Fruit fly (Drosophila melanogaster) whole organism, embryonic: Measurements from ENCODE around the gene Tsen34.

Experiments used
- ATbp ChIP-seq: fragments of 200-800 bp; sonication (Bioruptor generic); optimal IDR thresholded peaks from 2 replicates; lab custom pipeline; 2017; ENCODE audit warnings: missing biosample characterization, mild to moderate bottlenecking, missing genetic modification characterization, missing genetic modification reagents
- Adf1 ChIP-seq: fragments of 200-800 bp; sonication (Bioruptor generic); IDR thresholded peaks from 2 replicates; pipeline ENCODE4 v1.3.6; 2022; ENCODE audit warnings: missing biosample characterization, missing genetic modification characterization
- Antp ChIP-seq: fragments of 200-800 bp; sonication (Bioruptor generic); optimal IDR thresholded peaks from 3 replicates; lab custom pipeline; 2016; ENCODE audit warnings: missing biosample characterization, missing genetic modification characterization
- CG10209 ChIP-seq: fragments of 200-800 bp; sonication (Bioruptor generic); optimal IDR thresholded peaks from 3 replicates; lab custom pipeline; 2017; ENCODE audit warnings: missing biosample characterization, mild to moderate bottlenecking, missing genetic modification characterization, missing genetic modification reagents
- CG11695 ChIP-seq: fragments of 200-800 bp; sonication (Bioruptor generic); IDR thresholded peaks from 3 replicates; pipeline ENCODE4 v1.3.6; 2022; ENCODE audit warnings: missing biosample characterization, missing genetic modification characterization
- CG12236 ChIP-seq: fragments of 200-800 bp; sonication (Bioruptor generic); optimal IDR thresholded peaks from 2 replicates; lab custom pipeline; 2016; ENCODE audit warnings: missing biosample characterization, missing genetic modification characterization
- CG12769 ChIP-seq: fragments of 200-800 bp; sonication (Bioruptor generic); optimal IDR thresholded peaks from 2 replicates; lab custom pipeline; 2019; ENCODE audit warnings: missing biosample characterization, mild to moderate bottlenecking, missing genetic modification characterization, moderate library complexity
- CG12942 ChIP-seq: fragments of 200-800 bp; sonication (Bioruptor generic); optimal IDR thresholded peaks from 3 replicates; lab custom pipeline; 2016; ENCODE audit warnings: missing biosample characterization, missing genetic modification characterization
- CG13123 ChIP-seq: fragments of 200-800 bp; sonication (Bioruptor generic); optimal IDR thresholded peaks from 2 replicates; lab custom pipeline; 2016; ENCODE audit warnings: missing biosample characterization, missing genetic modification characterization
- CG13624 ChIP-seq: fragments of 200-800 bp; sonication (Bioruptor generic); optimal IDR thresholded peaks from 2 replicates; lab custom pipeline; 2016; ENCODE audit warnings: missing biosample characterization, missing genetic modification characterization
- CG14014 ChIP-seq: fragments of 200-800 bp; sonication (Bioruptor generic); IDR thresholded peaks from 2 replicates; pipeline ENCODE4 v1.3.6; 2022; ENCODE audit warnings: missing biosample characterization, missing genetic modification characterization
- CG15696 ChIP-seq: fragments of 200-800 bp; sonication (Bioruptor generic); optimal IDR thresholded peaks from 2 replicates; lab custom pipeline; 2019; ENCODE audit warnings: missing biosample characterization, mild to moderate bottlenecking, missing genetic modification characterization, moderate library complexity
- CG16863 ChIP-seq: fragments of 200-800 bp; sonication (Bioruptor generic); optimal IDR thresholded peaks from 3 replicates; lab custom pipeline; 2016; ENCODE audit warnings: missing biosample characterization, missing genetic modification characterization
- CG2678 ChIP-seq: fragments of 200-800 bp; sonication (Bioruptor generic); optimal IDR thresholded peaks from 3 replicates; lab custom pipeline; 2019; ENCODE audit warnings: missing biosample characterization, mild to moderate bottlenecking, missing genetic modification characterization, moderate library complexity
- CG34376 ChIP-seq: fragments of 200-800 bp; sonication (Bioruptor generic); optimal IDR thresholded peaks from 2 replicates; lab custom pipeline; 2018; ENCODE audit warnings: missing biosample characterization, mild to moderate bottlenecking, missing genetic modification characterization
- CG3838 ChIP-seq: fragments of 200-800 bp; sonication (Bioruptor generic); optimal IDR thresholded peaks from 3 replicates; lab custom pipeline; 2016; ENCODE audit warnings: missing biosample characterization, missing genetic modification characterization
- CG3995 ChIP-seq: fragments of 200-800 bp; sonication (Bioruptor generic); optimal IDR thresholded peaks from 3 replicates; lab custom pipeline; 2016; ENCODE audit warnings: missing biosample characterization, missing genetic modification characterization
- CG6254 ChIP-seq: fragments of 200-800 bp; sonication (Bioruptor generic); optimal IDR thresholded peaks from 3 replicates; lab custom pipeline; 2017; ENCODE audit warnings: mild to moderate bottlenecking, missing biosample characterization, missing genetic modification reagents, missing genetic modification characterization
- CG7556 ChIP-seq: fragments of 200-800 bp; sonication (Bioruptor generic); optimal IDR thresholded peaks from 2 replicates; lab custom pipeline; 2017; ENCODE audit warnings: missing biosample characterization, mild to moderate bottlenecking, missing genetic modification characterization
- D19B ChIP-seq: fragments of 200-800 bp; sonication (Bioruptor generic); optimal IDR thresholded peaks from 2 replicates; lab custom pipeline; 2017; ENCODE audit warnings: missing biosample characterization, mild to moderate bottlenecking, missing genetic modification characterization
- Dbx ChIP-seq: fragments of 200-800 bp; sonication (Bioruptor generic); IDR thresholded peaks from 3 replicates; pipeline ENCODE4 v1.3.6; 2022; ENCODE audit warnings: missing biosample characterization, missing genetic modification characterization
- HHEX ChIP-seq: fragments of 200-800 bp; sonication (Bioruptor generic); optimal IDR thresholded peaks from 3 replicates; lab custom pipeline; 2017; ENCODE audit warnings: missing biosample characterization, mild to moderate bottlenecking, missing genetic modification characterization, missing genetic modification reagents
- HLH54F ChIP-seq: fragments of 200-800 bp; sonication (Bioruptor generic); optimal IDR thresholded peaks from 3 replicates; lab custom pipeline; 2016; ENCODE audit warnings: missing biosample characterization, missing genetic modification characterization
- Hr78 ChIP-seq, 2 experiments: fragments of 200-800 bp in 1 of 2; fragments of >200 bp in 1 of 2; sonication (Bioruptor generic) in 1 of 2; optimal IDR thresholded peaks; 2 replicates each; lab custom pipeline; 2017 to 2019; ENCODE audit warnings: missing biosample characterization in 2 of 2, missing genetic modification characterization in 2 of 2, mild to moderate bottlenecking in 1 of 2, moderate library complexity in 1 of 2
- Med ChIP-seq: fragments of 200-800 bp; sonication (Bioruptor generic); peaks from one replicate; lab custom pipeline; 2016; ENCODE audit warnings: missing biosample characterization, missing genetic modification characterization, mild to moderate bottlenecking, inconsistent platforms, moderate library complexity
- Poxn ChIP-seq: fragments of 200-800 bp; sonication (Bioruptor generic); IDR thresholded peaks from 2 replicates; pipeline ENCODE4 v1.3.6; 2022; ENCODE audit warnings: missing biosample characterization, missing genetic modification characterization
- bowl ChIP-seq: fragments of 200-800 bp; sonication (Bioruptor generic); IDR thresholded peaks from 2 replicates; pipeline ENCODE4 v1.3.6; 2022; ENCODE audit warnings: missing biosample characterization, missing genetic modification characterization
- cas ChIP-seq: fragments of 200-800 bp; sonication (Bioruptor generic); IDR thresholded peaks from 2 replicates; pipeline ENCODE4 v1.3.6; 2022; ENCODE audit warnings: missing biosample characterization, missing genetic modification characterization
- chinmo ChIP-seq: fragments of 200-800 bp; sonication (Bioruptor generic); IDR thresholded peaks from 4 replicates; pipeline ENCODE4 v1.3.6; 2022; ENCODE audit warnings: missing biosample characterization, missing genetic modification characterization; ENCODE audit not compliant: partially characterized antibody
- ci ChIP-seq: fragments of 200-800 bp; sonication (Bioruptor generic); IDR thresholded peaks from 3 replicates; pipeline ENCODE4 v1.3.6; 2022; ENCODE audit warnings: missing biosample characterization, missing genetic modification characterization
- disco-r ChIP-seq: fragments of 200-800 bp; sonication (Bioruptor generic); optimal IDR thresholded peaks from 2 replicates; lab custom pipeline; 2016; ENCODE audit warnings: missing biosample characterization, missing genetic modification characterization
- dmrt99B ChIP-seq: fragments of 200-800 bp; sonication (Bioruptor generic); optimal IDR thresholded peaks from 2 replicates; lab custom pipeline; 2018; ENCODE audit warnings: missing biosample characterization, mild to moderate bottlenecking, missing genetic modification characterization, moderate library complexity
- exex ChIP-seq: fragments of 200-800 bp; sonication (Bioruptor generic); optimal IDR thresholded peaks from 4 replicates; lab custom pipeline; 2018; ENCODE audit warnings: missing biosample characterization, mild to moderate bottlenecking, missing genetic modification characterization, moderate library complexity
- fd3F ChIP-seq: fragments of 200-800 bp; sonication (Bioruptor generic); optimal IDR thresholded peaks from 2 replicates; lab custom pipeline; 2018; ENCODE audit warnings: missing biosample characterization, mild to moderate bottlenecking, missing genetic modification characterization, moderate library complexity
- gcm2 ChIP-seq: fragments of 200-800 bp; sonication (Bioruptor generic); optimal IDR thresholded peaks from 2 replicates; lab custom pipeline; 2016; ENCODE audit warnings: missing biosample characterization, missing genetic modification characterization
- grn ChIP-seq: fragments of 200-800 bp; sonication (Bioruptor generic); optimal IDR thresholded peaks from 3 replicates; lab custom pipeline; 2017; ENCODE audit warnings: missing biosample characterization, missing genetic modification characterization
- hb ChIP-seq: fragments of 200-800 bp; sonication (Bioruptor generic); IDR thresholded peaks from 3 replicates; pipeline ENCODE4 v1.3.6; 2022; ENCODE audit warnings: missing biosample characterization, missing genetic modification characterization; ENCODE audit not compliant: partially characterized antibody
- ind ChIP-seq: fragments of 200-800 bp; sonication (Bioruptor generic); optimal IDR thresholded peaks from 3 replicates; lab custom pipeline; 2016; ENCODE audit warnings: missing biosample characterization, missing genetic modification characterization
- lilli ChIP-seq: fragments of 200-800 bp; sonication (Bioruptor generic); optimal IDR thresholded peaks from 3 replicates; lab custom pipeline; 2016; ENCODE audit warnings: missing biosample characterization, missing genetic modification characterization
- mirr ChIP-seq: fragments of 200-800 bp; sonication (Bioruptor generic); optimal IDR thresholded peaks from 3 replicates; lab custom pipeline; 2018; ENCODE audit warnings: missing biosample characterization, mild to moderate bottlenecking, missing genetic modification characterization
- odd ChIP-seq: fragments of 200-800 bp; sonication (Bioruptor generic); optimal IDR thresholded peaks from 2 replicates; lab custom pipeline; 2017; ENCODE audit warnings: missing biosample characterization, mild to moderate bottlenecking, missing genetic modification characterization
- otp ChIP-seq: fragments of 200-800 bp; sonication (Bioruptor generic); IDR thresholded peaks from 3 replicates; pipeline ENCODE4, ENCODE4 v1.3.6; 2022; ENCODE audit warnings: missing biosample characterization, missing genetic modification characterization
- pnt ChIP-seq: fragments of 200-800 bp; sonication (Bioruptor generic); optimal IDR thresholded peaks from 3 replicates; lab custom pipeline; 2016; ENCODE audit warnings: missing biosample characterization, missing genetic modification characterization
- ranshi ChIP-seq: fragments of 200-800 bp; sonication (Bioruptor generic); IDR thresholded peaks from 2 replicates; pipeline ENCODE4 v1.3.6; 2022; ENCODE audit warnings: missing biosample characterization, missing genetic modification characterization
- shn ChIP-seq: fragments of 200-800 bp; sonication (Bioruptor generic); optimal IDR thresholded peaks from 3 replicates; lab custom pipeline; 2016; ENCODE audit warnings: missing biosample characterization, missing genetic modification characterization
- slbo ChIP-seq: fragments of 200-800 bp; sonication (Bioruptor generic); IDR thresholded peaks from 2 replicates; pipeline ENCODE4 v1.3.6; 2022; ENCODE audit warnings: missing biosample characterization, missing genetic modification characterization
- slou ChIP-seq: fragments of 200-800 bp; sonication (Bioruptor generic); optimal IDR thresholded peaks from 3 replicates; lab custom pipeline; 2016; ENCODE audit warnings: missing biosample characterization, missing genetic modification characterization
- sug ChIP-seq: fragments of 200-800 bp; optimal IDR thresholded peaks from 2 replicates; lab custom pipeline; 2019; ENCODE audit warnings: missing biosample characterization, mild to moderate bottlenecking, missing genetic modification characterization, moderate library complexity
- twi ChIP-seq: fragments of 200-800 bp; optimal IDR thresholded peaks from 2 replicates; lab custom pipeline; 2019; ENCODE audit warnings: missing biosample characterization, mild to moderate bottlenecking, missing genetic modification characterization, moderate library complexity
- vnd ChIP-seq: fragments of 200-800 bp; sonication (Bioruptor generic); IDR thresholded peaks from 3 replicates; pipeline ENCODE4 v1.3.6; 2022; ENCODE audit warnings: missing biosample characterization, missing genetic modification characterization; ENCODE audit not compliant: partially characterized antibody
- wek ChIP-seq: fragments of 200-800 bp; sonication (Bioruptor generic); optimal IDR thresholded peaks from 3 replicates; lab custom pipeline; 2018; ENCODE audit warnings: missing biosample characterization, mild to moderate bottlenecking, missing genetic modification characterization, moderate library complexity

Tsen34 gene

DNA sequence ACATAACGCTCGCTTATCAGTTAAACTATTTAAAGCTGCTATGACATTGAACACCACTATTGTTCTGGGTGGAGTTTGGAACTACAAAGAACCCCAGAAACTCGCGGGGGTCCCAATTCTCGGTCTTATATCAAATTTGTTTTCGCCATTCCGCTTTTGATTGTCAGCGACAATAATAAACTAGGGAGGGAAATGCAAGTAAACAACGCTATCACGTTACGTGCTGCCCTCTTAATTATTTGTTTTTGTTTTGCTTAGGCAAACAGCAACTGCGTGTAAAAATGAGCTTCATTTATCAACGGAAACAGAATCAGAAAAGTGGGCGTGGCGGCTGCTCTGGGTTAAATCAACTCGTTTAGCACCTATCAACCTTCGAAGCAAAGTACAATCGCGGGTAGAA, 18.5 kb upstream of the Tsen34 start (continued):
- TF ChIP-seq ind (GFP tag; lab: Kevin White, UChicago) (no peak), CG14014 (GFP tag; lab: Robert Waterston, UW) (peak; percentile 62; the same call in 1 of the 2 replicates), CG15696 (tag; lab: Kevin White, UChicago) (peak; percentile 55), hb (GFP tag; lab: Robert Waterston, UW) (no peak), lilli (GFP tag; lab: Kevin White, UChicago) (peak; percentile 6), grn (GFP tag; lab: Kevin White, UChicago) (no peak), wek (peak; percentile 69), ranshi (peak; percentile 21; the same call in 1 of the 2 replicates), fd3F (GFP tag; lab: Kevin White, UChicago) (no peak), CG16863 (GFP tag; lab: Kevin White, UChicago) (peak; percentile 3), pnt (no peak), slbo (GFP tag; lab: Robert Waterston, UW) (no peak), CG10209 (peak; percentile 50), CG11695 (GFP tag; lab: Robert Waterston, UW) (0 out of 3 replicates have a peak, but pooled peaks have one; percentile 5), gcm2 (GFP tag; lab: Kevin White, UChicago) (peak; percentile 40), CG13123 (GFP tag; lab: Kevin White, UChicago) (peak; percentile 34), CG12942 (GFP tag; lab: Kevin White, UChicago) (peak; percentile 18), CG3838 (GFP tag; lab: Kevin White, UChicago) (peak; percentile 46), CG12236 (GFP tag; lab: Kevin White, UChicago) (peak; percentile 46), dmrt99B (tag; lab: Kevin White, UChicago) (peak; percentile 33), ATbp (GFP tag; lab: Kevin White, UChicago) (peak; percentile 74), CG3995 (GFP tag; lab: Kevin White, UChicago) (no peak), odd (peak; percentile 65)

DNA sequence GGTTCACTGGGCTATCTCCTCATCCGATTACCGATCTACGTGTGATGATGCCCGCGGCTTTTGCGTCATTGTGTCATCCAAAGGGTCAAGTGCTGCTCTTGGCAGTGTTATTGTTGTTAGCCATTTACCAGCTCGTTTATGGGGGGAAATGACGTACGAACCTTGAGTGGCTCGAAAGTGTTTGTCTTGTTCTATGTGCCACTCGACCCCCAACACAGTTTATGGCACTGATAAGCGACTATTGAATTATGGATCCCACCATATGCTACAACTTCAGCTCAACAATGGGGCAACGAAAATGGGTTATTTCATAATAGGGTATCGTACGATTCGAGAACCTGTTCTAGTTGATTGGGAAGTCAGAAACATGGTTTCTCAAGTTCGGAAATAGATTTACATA, 17.6 kb upstream of the Tsen34 start:
- TF ChIP-seq Poxn (GFP tag; lab: Robert Waterston, UW) (no peak), mirr (peak; percentile 49), HLH54F (no peak), twi (peak; percentile 54), disco-r (GFP tag; lab: Kevin White, UChicago) (no peak), CG2678 (tag; lab: Kevin White, UChicago) (peak; percentile 3), Dbx (no peak), chinmo (GFP tag; lab: Robert Waterston, UW) (0 out of 4 replicates have a peak, but pooled peaks have one; percentile 67), sug (peak; percentile 96), CG13624 (GFP tag; lab: Kevin White, UChicago) (no peak), Med (peak; percentile 73), odd (no peak), exex (tag; lab: Kevin White, UChicago) (peak; percentile 10), CG6254 (GFP tag; lab: Kevin White, UChicago) (no peak), Antp (GFP tag; lab: Kevin White, UChicago) (no peak), ci (GFP tag; lab: Robert Waterston, UW) (no peak), slou (GFP tag; lab: Kevin White, UChicago) (no peak), HHEX (GFP tag; lab: Kevin White, UChicago) (no peak), Hr78 (GFP tag; optimal IDR thresholded peaks at IDR 0.05; lab: Kevin White, UChicago) (peak in 1 of 2 experiments; percentile 64), D19B (GFP tag; lab: Kevin White, UChicago) (peak; percentile 25), otp (GFP tag; lab: Robert Waterston, UW) (no peak), CG34376 (peak; percentile 50), CG7556 (GFP tag; lab: Kevin White, UChicago) (no peak), shn (GFP tag; lab: Kevin White, UChicago) (no peak), bowl (GFP tag; lab: Robert Waterston, UW) (no peak), Adf1 (no peak), CG12769 (tag; lab: Kevin White, UChicago) (peak; percentile 5), cas (no peak), vnd (GFP tag; lab: Robert Waterston, UW) (0 out of 3 replicates have a peak, but pooled peaks have one; percentile 22)
